Worm (Caenorhabditis elegans): Measurements from ENCODE around the gene scl-18.

scl-18 gene

ce11 chrIV:11735025-11735424 lies 19.2 kb downstream of the scl-18 start, which contains the start of gene K01A6.6:
TSS of gene K01A6.6 (plus strand) at chrIV:11735325.
- no peak for TF ChIP-seq sea-1 (GFP tag; conservative IDR thresholded peaks at IDR 0.05)
- TF ChIP-seq tbx-37 (GFP tag; conservative IDR thresholded peaks at IDR 0.05), result no peak
- TF ChIP-seq pes-1 (GFP tag; IDR thresholded peaks at IDR 0.05), result no peak
- TF ChIP-seq tra-4 (tag; optimal IDR thresholded peaks at IDR 0.05), result no peak
- TF ChIP-seq ceh-13 (GFP tag; optimal IDR thresholded peaks at IDR 0.05), result no peak
- TF ChIP-seq ets-7 (tag; optimal IDR thresholded peaks at IDR 0.05), result no peak
- no peak for TF ChIP-seq hmg-4 (GFP tag; optimal IDR thresholded peaks at IDR 0.05)
- no peak for TF ChIP-seq scrt-1 (GFP tag; IDR thresholded peaks at IDR 0.05)

- TF ChIP-seq aly-1 (tag; optimal IDR thresholded peaks at IDR 0.05) (no peak), tra-4 (tag; optimal IDR thresholded peaks at IDR 0.05) (no peak), ama-1 (optimal IDR thresholded peaks at IDR 0.05) (no peak), B0310.2 (tag; optimal IDR thresholded peaks at IDR 0.05) (no peak), ets-7 (tag; optimal IDR thresholded peaks at IDR 0.05) (no peak), F13C5.2 (tag; optimal IDR thresholded peaks at IDR 0.05) (no peak), scrt-1 (GFP tag; IDR thresholded peaks at IDR 0.05) (no peak), ceh-36 (tag; optimal IDR thresholded peaks at IDR 0.05) (no peak), pes-1 (GFP tag; IDR thresholded peaks at IDR 0.05) (no peak), hmbx-1 (tag; optimal IDR thresholded peaks at IDR 0.05) (no peak), ceh-13 (GFP tag; optimal IDR thresholded peaks at IDR 0.05) (no peak), flt-1 (GFP tag; IDR thresholded peaks at IDR 0.05) (no peak), tbx-37 (GFP tag; conservative IDR thresholded peaks at IDR 0.05) (no peak), hnd-1 (tag; optimal IDR thresholded peaks at IDR 0.05) (no peak), hmg-4 (GFP tag; optimal IDR thresholded peaks at IDR 0.05) (no peak), sea-1 (GFP tag; conservative IDR thresholded peaks at IDR 0.05) (no peak)
Observed at ce11 chrIV:11723255-11723654, 31.0 kb downstream of the scl-18 start.

ce11 chrIV:11721878-11722277 lies 32.4 kb downstream of the scl-18 start:
- TF ChIP-seq hmbx-1 (tag; optimal IDR thresholded peaks at IDR 0.05) (no peak), hmg-4 (GFP tag; optimal IDR thresholded peaks at IDR 0.05) (no peak), F13C5.2 (tag; optimal IDR thresholded peaks at IDR 0.05) (no peak), ama-1 (optimal IDR thresholded peaks at IDR 0.05) (no peak), ceh-36 (tag; optimal IDR thresholded peaks at IDR 0.05) (no peak), tbx-11 (GFP tag; IDR thresholded peaks at IDR 0.05) (no peak), hnd-1 (tag; optimal IDR thresholded peaks at IDR 0.05) (no peak), tra-4 (tag; optimal IDR thresholded peaks at IDR 0.05) (no peak), ceh-13 (GFP tag; optimal IDR thresholded peaks at IDR 0.05) (no peak), flt-1 (GFP tag; IDR thresholded peaks at IDR 0.05) (no peak), B0310.2 (tag; optimal IDR thresholded peaks at IDR 0.05) (no peak), pes-1 (GFP tag; IDR thresholded peaks at IDR 0.05) (no peak), aly-1 (tag; optimal IDR thresholded peaks at IDR 0.05) (no peak), tbx-37 (GFP tag; conservative IDR thresholded peaks at IDR 0.05) (no peak), sea-1 (GFP tag; conservative IDR thresholded peaks at IDR 0.05) (no peak), ets-7 (tag; optimal IDR thresholded peaks at IDR 0.05) (no peak), scrt-1 (GFP tag; IDR thresholded peaks at IDR 0.05) (no peak)

ce11 chrIV:11718653-11719052 lies 35.6 kb downstream of the scl-18 start:
- TF ChIP-seq pes-1 (GFP tag; IDR thresholded peaks at IDR 0.05) (no peak), hmbx-1 (tag; optimal IDR thresholded peaks at IDR 0.05) (no peak), tbx-11 (GFP tag; IDR thresholded peaks at IDR 0.05) (no peak), ama-1 (optimal IDR thresholded peaks at IDR 0.05) (no peak), aly-1 (tag; optimal IDR thresholded peaks at IDR 0.05) (no peak), tbx-37 (GFP tag; conservative IDR thresholded peaks at IDR 0.05) (no peak), flt-1 (GFP tag; IDR thresholded peaks at IDR 0.05) (no peak), scrt-1 (GFP tag; IDR thresholded peaks at IDR 0.05) (no peak), hnd-1 (tag; optimal IDR thresholded peaks at IDR 0.05) (no peak), hmg-4 (GFP tag; optimal IDR thresholded peaks at IDR 0.05) (no peak), ets-7 (tag; optimal IDR thresholded peaks at IDR 0.05) (no peak), sea-1 (GFP tag; conservative IDR thresholded peaks at IDR 0.05) (no peak), B0310.2 (tag; optimal IDR thresholded peaks at IDR 0.05) (no peak), tra-4 (tag; optimal IDR thresholded peaks at IDR 0.05) (no peak), ceh-13 (GFP tag; optimal IDR thresholded peaks at IDR 0.05) (no peak), F13C5.2 (tag; optimal IDR thresholded peaks at IDR 0.05) (no peak), ceh-36 (tag; optimal IDR thresholded peaks at IDR 0.05) (no peak)

ce11 chrIV:11717094-11717876 lies 36.9 kb downstream of the scl-18 start:
- TF ChIP-seq flt-1 (GFP tag; IDR thresholded peaks at IDR 0.05), result no peak
- TF ChIP-seq tra-4 (tag; optimal IDR thresholded peaks at IDR 0.05), result no peak
- no peak for TF ChIP-seq pes-1 (GFP tag; IDR thresholded peaks at IDR 0.05)
- TF ChIP-seq hnd-1 (tag; optimal IDR thresholded peaks at IDR 0.05), result no peak
- no peak for TF ChIP-seq ceh-13 (GFP tag; optimal IDR thresholded peaks at IDR 0.05)
- TF ChIP-seq ceh-36 (tag; optimal IDR thresholded peaks at IDR 0.05), result no peak
- no peak for TF ChIP-seq scrt-1 (GFP tag; IDR thresholded peaks at IDR 0.05)
- TF ChIP-seq hmg-4 (GFP tag; optimal IDR thresholded peaks at IDR 0.05), result peak; percentile 13
- TF ChIP-seq aly-1 (tag; optimal IDR thresholded peaks at IDR 0.05), result peak; percentile 52
- TF ChIP-seq B0310.2 (tag; optimal IDR thresholded peaks at IDR 0.05), result peak; percentile 82
- TF ChIP-seq ama-1 (optimal IDR thresholded peaks at IDR 0.05), result no peak
- peak; percentile 31 for TF ChIP-seq ets-7 (tag; optimal IDR thresholded peaks at IDR 0.05)
- no peak for TF ChIP-seq tbx-11 (GFP tag; IDR thresholded peaks at IDR 0.05)
- TF ChIP-seq sea-1 (GFP tag; conservative IDR thresholded peaks at IDR 0.05), result no peak

ce11 chrIV:11716414-11716813 lies 37.8 kb downstream of the scl-18 start:
- TF ChIP-seq scrt-1 (GFP tag; IDR thresholded peaks at IDR 0.05), result no peak
- TF ChIP-seq tra-4 (tag; optimal IDR thresholded peaks at IDR 0.05), result no peak
- TF ChIP-seq ama-1 (optimal IDR thresholded peaks at IDR 0.05), result no peak
- TF ChIP-seq B0310.2 (tag; optimal IDR thresholded peaks at IDR 0.05), result no peak
- TF ChIP-seq hnd-1 (tag; optimal IDR thresholded peaks at IDR 0.05), result no peak
- no peak for TF ChIP-seq flt-1 (GFP tag; IDR thresholded peaks at IDR 0.05)
- TF ChIP-seq tbx-11 (GFP tag; IDR thresholded peaks at IDR 0.05), result no peak
- TF ChIP-seq ceh-13 (GFP tag; optimal IDR thresholded peaks at IDR 0.05), result no peak
- TF ChIP-seq aly-1 (tag; optimal IDR thresholded peaks at IDR 0.05), result no peak
- no peak for TF ChIP-seq pes-1 (GFP tag; IDR thresholded peaks at IDR 0.05)
- TF ChIP-seq ets-7 (tag; optimal IDR thresholded peaks at IDR 0.05), result no peak
- no peak for TF ChIP-seq tbx-37 (GFP tag; conservative IDR thresholded peaks at IDR 0.05)
- TF ChIP-seq hmbx-1 (tag; optimal IDR thresholded peaks at IDR 0.05), result no peak
- no peak for TF ChIP-seq ceh-36 (tag; optimal IDR thresholded peaks at IDR 0.05)
- TF ChIP-seq F13C5.2 (tag; optimal IDR thresholded peaks at IDR 0.05), result no peak
- TF ChIP-seq sea-1 (GFP tag; conservative IDR thresholded peaks at IDR 0.05), result no peak
- TF ChIP-seq hmg-4 (GFP tag; optimal IDR thresholded peaks at IDR 0.05), result no peak
